Fruit fly (Drosophila melanogaster): ENCODE data around the gene t-cup.

dm6 chr2L:12478494-12478893, 18.6 kb downstream of the t-cup start:
- TF ChIP-seq bab1 (GFP tag; optimal IDR thresholded peaks at IDR 0.05) = no peak
- TF ChIP-seq kay (GFP tag; ENCODE audit: borderline replicate concordance) = no peak
- TF ChIP-seq CG1620 (GFP tag; optimal IDR thresholded peaks at IDR 0.05) = no peak
- no peak for TF ChIP-seq CG11617 (GFP tag; optimal IDR thresholded peaks at IDR 0.05)
- no peak for TF ChIP-seq CG5204 (GFP tag; optimal IDR thresholded peaks at IDR 0.05)
- no peak for TF ChIP-seq CG12768 (GFP tag; optimal IDR thresholded peaks at IDR 0.05)
- no peak for TF ChIP-seq CG7045 (GFP tag; optimal IDR thresholded peaks at IDR 0.05)

Data from whole organism, adult.